Worm (Caenorhabditis elegans): Measurements from ENCODE around the gene dao-2.

dao-2 gene

ce11 chrII:4552088-4552487 is 10.7 kb upstream of the dao-2 start:
- no peak for TF ChIP-seq F13H6.1 (tag; optimal IDR thresholded peaks at IDR 0.05)
- peak; percentile 69 for TF ChIP-seq sma-9 (GFP tag; optimal IDR thresholded peaks at IDR 0.05)
- TF ChIP-seq sma-9 (tag; optimal IDR thresholded peaks at IDR 0.05), result no peak
- TF ChIP-seq nhr-11 (tag; optimal IDR thresholded peaks at IDR 0.05), result no peak
- peak; percentile 35 for TF ChIP-seq nhr-25 (tag; optimal IDR thresholded peaks at IDR 0.05)
- peak; percentile 75 for TF ChIP-seq fos-1 (tag; optimal IDR thresholded peaks at IDR 0.05)
- TF ChIP-seq ztf-1 (GFP tag; conservative IDR thresholded peaks at IDR 0.05), result no peak
- TF ChIP-seq sma-3 (GFP tag; optimal IDR thresholded peaks at IDR 0.05), result peak; percentile 37
- TF ChIP-seq aly-2 (tag; optimal IDR thresholded peaks at IDR 0.05), result no peak

- TF ChIP-seq nhr-11 (tag; optimal IDR thresholded peaks at IDR 0.05) (no peak), unc-55 (GFP tag; optimal IDR thresholded peaks at IDR 0.05) (no peak), ztf-1 (GFP tag; conservative IDR thresholded peaks at IDR 0.05) (no peak), nhr-23 (tag; optimal IDR thresholded peaks at IDR 0.05) (no peak)
Measured at ce11 chrII:4557487-4557886, 5.3 kb upstream of the dao-2 start, which contains the start of gene M03A1.3. Gene M03A1.3 (plus strand): TSS chrII:4557787.

ce11 chrII:4560068-4560467 is 2.7 kb upstream of the dao-2 start, which contains the start of gene M03A1.8:
Gene M03A1.8 (plus strand): TSS chrII:4560336.
- no peak for TF ChIP-seq nhr-23 (tag; optimal IDR thresholded peaks at IDR 0.05)
- TF ChIP-seq unc-55 (GFP tag; optimal IDR thresholded peaks at IDR 0.05), result no peak
- no peak for TF ChIP-seq ama-1 (optimal IDR thresholded peaks at IDR 0.05)
- TF ChIP-seq nhr-129 (tag; optimal IDR thresholded peaks at IDR 0.05), result no peak
- peak; percentile 37 for TF ChIP-seq nhr-21 (tag; optimal IDR thresholded peaks at IDR 0.05)
- TF ChIP-seq mbf-1 (tag; optimal IDR thresholded peaks at IDR 0.05), result no peak
- TF ChIP-seq elt-3 (tag; optimal IDR thresholded peaks at IDR 0.05), result no peak

- TF ChIP-seq ztf-4 (tag; optimal IDR thresholded peaks at IDR 0.05), result no peak
- no peak for TF ChIP-seq nhr-77 (tag; optimal IDR thresholded peaks at IDR 0.05)
- TF ChIP-seq lin-39 (tag; optimal IDR thresholded peaks at IDR 0.05), result no peak
- TF ChIP-seq C34F6.9 (tag; optimal IDR thresholded peaks at IDR 0.05), result no peak
- no peak for TF ChIP-seq ztf-1 (GFP tag; conservative IDR thresholded peaks at IDR 0.05)
- TF ChIP-seq ceh-82 (tag; optimal IDR thresholded peaks at IDR 0.05), result no peak
- TF ChIP-seq sma-3 (GFP tag; optimal IDR thresholded peaks at IDR 0.05), result no peak
- TF ChIP-seq skn-1 (tag; optimal IDR thresholded peaks at IDR 0.05), result no peak
- TF ChIP-seq Y55F3AM.14 (GFP tag; optimal IDR thresholded peaks at IDR 0.05), result no peak
- TF ChIP-seq egl-27 (tag; optimal IDR thresholded peaks at IDR 0.05), result no peak
- no peak for TF ChIP-seq nhr-23 (tag; optimal IDR thresholded peaks at IDR 0.05)
- TF ChIP-seq elt-1 (tag; optimal IDR thresholded peaks at IDR 0.05), result no peak
- TF ChIP-seq zag-1 (tag; optimal IDR thresholded peaks at IDR 0.05), result no peak
- no peak for TF ChIP-seq nhr-10 (tag; optimal IDR thresholded peaks at IDR 0.05)
- TF ChIP-seq ZK546.5 (tag; optimal IDR thresholded peaks at IDR 0.05), result no peak
- no peak for TF ChIP-seq dmd-4 (tag; optimal IDR thresholded peaks at IDR 0.05)
- no peak for TF ChIP-seq mdl-1 (tag; optimal IDR thresholded peaks at IDR 0.05)
- no peak for TF ChIP-seq unc-55 (GFP tag; optimal IDR thresholded peaks at IDR 0.05)
Measured at ce11 chrII:4565205-4565604, 2.5 kb downstream of the dao-2 start.

- TF ChIP-seq peb-1 (tag; optimal IDR thresholded peaks at IDR 0.05) (no peak), egl-27 (tag; optimal IDR thresholded peaks at IDR 0.05) (no peak), sem-4 (tag; optimal IDR thresholded peaks at IDR 0.05) (no peak), crh-2 (tag; optimal IDR thresholded peaks at IDR 0.05) (no peak), nhr-237 (tag; optimal IDR thresholded peaks at IDR 0.05) (no peak), ztf-11 (tag; optimal IDR thresholded peaks at IDR 0.05) (no peak)
Measured at ce11 chrII:4566237-4566636, 3.5 kb downstream of the dao-2 start.

- TF ChIP-seq gmeb-1 (tag; optimal IDR thresholded peaks at IDR 0.05), result no peak
- no peak for TF ChIP-seq nhr-12 (tag; optimal IDR thresholded peaks at IDR 0.05)
- TF ChIP-seq snpc-4 (tag; optimal IDR thresholded peaks at IDR 0.05), result no peak
- TF ChIP-seq Y55F3AM.14 (GFP tag; optimal IDR thresholded peaks at IDR 0.05), result no peak
- TF ChIP-seq unc-62 (GFP tag; optimal IDR thresholded peaks at IDR 0.05), result no peak
- no peak for TF ChIP-seq lin-13 (GFP tag; optimal IDR thresholded peaks at IDR 0.05)
- TF ChIP-seq nhr-6 (tag; optimal IDR thresholded peaks at IDR 0.05), result no peak
- TF ChIP-seq nhr-11 (tag; optimal IDR thresholded peaks at IDR 0.05), result no peak
Measured at ce11 chrII:4571112-4571511, 8.4 kb downstream of the dao-2 start.
